Fruit fly (Drosophila melanogaster) whole organism, embryonic: Measurements from ENCODE around the gene CG7879.

Experiments used
- Antp ChIP-seq: fragments of 200-800 bp; sonication (Bioruptor generic); optimal IDR thresholded peaks from 3 replicates; lab custom pipeline; 2016; ENCODE audit warnings: missing biosample characterization, missing genetic modification characterization
- Bdp1 ChIP-seq: fragments of 200-800 bp; sonication (Bioruptor generic); optimal IDR thresholded peaks from 3 replicates; lab custom pipeline; 2016; ENCODE audit warnings: missing biosample characterization, missing genetic modification characterization
- CG10979 ChIP-seq: fragments of 200-800 bp; sonication (Bioruptor generic); optimal IDR thresholded peaks from 2 replicates; lab custom pipeline; 2018; ENCODE audit warnings: missing biosample characterization, mild to moderate bottlenecking, missing genetic modification characterization, moderate library complexity
- CG11504 ChIP-seq: fragments of 200-800 bp; sonication (Bioruptor generic); optimal IDR thresholded peaks from 3 replicates; lab custom pipeline; 2019; ENCODE audit warnings: missing biosample characterization, mild to moderate bottlenecking, missing genetic modification characterization, moderate library complexity
- CG11696 ChIP-seq: fragments of 200-800 bp; sonication (Bioruptor generic); IDR thresholded peaks from 2 replicates; pipeline ENCODE4 v1.3.6; 2022; ENCODE audit warnings: missing biosample characterization, missing genetic modification characterization
- CG12299 ChIP-seq: fragments of 200-800 bp; sonication (Bioruptor generic); optimal IDR thresholded peaks from 2 replicates; lab custom pipeline; 2018; ENCODE audit warnings: missing biosample characterization, mild to moderate bottlenecking, missing genetic modification characterization
- CG13775 ChIP-seq: fragments of 200-800 bp; sonication (Bioruptor generic); optimal IDR thresholded peaks from 3 replicates; lab custom pipeline; 2017; ENCODE audit warnings: missing biosample characterization, mild to moderate bottlenecking, missing genetic modification characterization
- CG15514 ChIP-seq: fragments of 200-800 bp; sonication (Bioruptor generic); optimal IDR thresholded peaks from 3 replicates; lab custom pipeline; 2017; ENCODE audit warnings: missing biosample characterization, missing genetic modification characterization, mild to moderate bottlenecking, moderate library complexity, missing genetic modification reagents
- CG1647 ChIP-seq: fragments of 200-800 bp; sonication (Bioruptor generic); optimal IDR thresholded peaks from 3 replicates; lab custom pipeline; 2016; ENCODE audit warnings: missing biosample characterization, missing genetic modification characterization
- CG16779 ChIP-seq: fragments of 200-800 bp; sonication (Bioruptor generic); IDR thresholded peaks from 2 replicates; pipeline ENCODE4 v1.3.6; 2022; ENCODE audit warnings: missing biosample characterization, missing genetic modification characterization
- CG16863 ChIP-seq: fragments of 200-800 bp; sonication (Bioruptor generic); optimal IDR thresholded peaks from 3 replicates; lab custom pipeline; 2016; ENCODE audit warnings: missing biosample characterization, missing genetic modification characterization
- CG18476 ChIP-seq: fragments of 200-800 bp; sonication (Bioruptor generic); optimal IDR thresholded peaks from 2 replicates; lab custom pipeline; 2016; ENCODE audit warnings: missing biosample characterization, mild to moderate bottlenecking, missing genetic modification characterization
- CG2712 ChIP-seq: fragments of 200-800 bp; optimal IDR thresholded peaks from 3 replicates; lab custom pipeline; 2019; ENCODE audit warnings: missing biosample characterization, mild to moderate bottlenecking, missing genetic modification characterization, moderate library complexity
- CG31365 ChIP-seq: fragments of 200-800 bp; sonication (Bioruptor generic); optimal IDR thresholded peaks from 2 replicates; lab custom pipeline; 2018; ENCODE audit warnings: missing biosample characterization, mild to moderate bottlenecking, missing genetic modification characterization
- CG32772 ChIP-seq: fragments of 200-800 bp; sonication (Bioruptor generic); IDR thresholded peaks from 2 replicates; pipeline ENCODE4 v1.3.6; 2022; ENCODE audit warnings: missing biosample characterization, missing genetic modification characterization
- CG3407 ChIP-seq: fragments of 200-800 bp; sonication (Bioruptor generic); optimal IDR thresholded peaks from 2 replicates; lab custom pipeline; 2018; ENCODE audit warnings: missing biosample characterization, mild to moderate bottlenecking, missing genetic modification characterization
- CG3847 ChIP-seq: fragments of 200-800 bp; sonication (Bioruptor generic); IDR thresholded peaks from 2 replicates; pipeline ENCODE4 v1.3.6; 2022; ENCODE audit warnings: missing biosample characterization, missing genetic modification characterization
- CG4617 ChIP-seq: fragments of 200-800 bp; sonication (Bioruptor generic); optimal IDR thresholded peaks from 3 replicates; lab custom pipeline; 2016; ENCODE audit warnings: missing biosample characterization, missing genetic modification characterization, borderline replicate concordance
- CG6254 ChIP-seq: fragments of 200-800 bp; sonication (Bioruptor generic); optimal IDR thresholded peaks from 3 replicates; lab custom pipeline; 2017; ENCODE audit warnings: mild to moderate bottlenecking, missing biosample characterization, missing genetic modification reagents, missing genetic modification characterization
- CG6272 ChIP-seq: fragments of 200-800 bp; sonication (Bioruptor generic); IDR thresholded peaks from 2 replicates; pipeline ENCODE4 v1.3.6; 2022; ENCODE audit warnings: missing biosample characterization, missing genetic modification characterization
- CG6689 ChIP-seq: fragments of 200-800 bp; sonication (Bioruptor generic); IDR thresholded peaks from 2 replicates; pipeline ENCODE4 v1.3.6; 2022; ENCODE audit warnings: missing biosample characterization, missing genetic modification characterization
- CG7357 ChIP-seq: fragments of 200-800 bp; sonication (Bioruptor generic); IDR thresholded peaks from 3 replicates; pipeline ENCODE4 v1.3.6; 2022; ENCODE audit warnings: missing biosample characterization, missing genetic modification characterization
- CG9932 ChIP-seq: fragments of 200-800 bp; sonication (Bioruptor generic); IDR thresholded peaks from 2 replicates; pipeline ENCODE4 v1.3.6; 2022; ENCODE audit warnings: missing biosample characterization, missing genetic modification characterization
- Dll ChIP-seq: fragments of 200-800 bp; sonication (Bioruptor generic); IDR thresholded peaks from 4 replicates; pipeline ENCODE4 v1.3.6; 2022; ENCODE audit warnings: missing biosample characterization, missing genetic modification characterization; ENCODE audit not compliant: partially characterized antibody
- E2f2 ChIP-seq: fragments of 200-800 bp; sonication (Bioruptor generic); IDR thresholded peaks from 2 replicates; pipeline ENCODE4 v1.3.6; 2022; ENCODE audit warnings: missing biosample characterization, missing genetic modification characterization
- MTF-1 ChIP-seq: fragments of 200-800 bp; sonication (Bioruptor generic); optimal IDR thresholded peaks from 2 replicates; lab custom pipeline; 2018; ENCODE audit warnings: missing biosample characterization, mild to moderate bottlenecking, missing genetic modification characterization, borderline replicate concordance
- Neu2 ChIP-seq: fragments of 200-800 bp; sonication (Bioruptor generic); optimal IDR thresholded peaks from 3 replicates; lab custom pipeline; 2016; ENCODE audit warnings: missing biosample characterization, missing genetic modification characterization, borderline replicate concordance
- Six4 ChIP-seq: fragments of 200-800 bp; sonication (Bioruptor generic); optimal IDR thresholded peaks from 2 replicates; lab custom pipeline; 2016; ENCODE audit warnings: missing biosample characterization, missing genetic modification characterization
- Sry-δ ChIP-seq: fragments of 200-800 bp; sonication (Bioruptor generic); optimal IDR thresholded peaks from 2 replicates; lab custom pipeline; 2016; ENCODE audit warnings: missing biosample characterization, missing genetic modification characterization
- ac ChIP-seq: fragments of 200-800 bp; sonication (Bioruptor generic); optimal IDR thresholded peaks from 3 replicates; lab custom pipeline; 2017; ENCODE audit warnings: missing biosample characterization, mild to moderate bottlenecking, missing genetic modification characterization
- ato ChIP-seq: fragments of 200-800 bp; sonication (Bioruptor generic); IDR thresholded peaks from 2 replicates; pipeline ENCODE4 v1.3.6; 2022; ENCODE audit warnings: missing biosample characterization, missing genetic modification characterization; ENCODE audit not compliant: partially characterized antibody
- dan ChIP-seq: fragments of 200-800 bp; sonication (Bioruptor generic); IDR thresholded peaks from 2 replicates; pipeline ENCODE4 v1.3.6; 2022; ENCODE audit warnings: missing biosample characterization, missing genetic modification characterization
- dmrt99B ChIP-seq: fragments of 200-800 bp; sonication (Bioruptor generic); optimal IDR thresholded peaks from 2 replicates; lab custom pipeline; 2018; ENCODE audit warnings: missing biosample characterization, mild to moderate bottlenecking, missing genetic modification characterization, moderate library complexity
- gt ChIP-seq: fragments of 200-800 bp; sonication (Bioruptor generic); IDR thresholded peaks from 2 replicates; pipeline ENCODE4 v1.3.6; 2022; ENCODE audit warnings: missing biosample characterization, missing genetic modification characterization
- jigr1 ChIP-seq: fragments of 200-800 bp; sonication (Bioruptor generic); IDR thresholded peaks from 3 replicates; pipeline ENCODE4 v1.3.6; 2022; ENCODE audit warnings: missing biosample characterization, missing genetic modification characterization
- kah ChIP-seq: fragments of 200-800 bp; sonication (Bioruptor generic); optimal IDR thresholded peaks from 2 replicates; lab custom pipeline; 2018; ENCODE audit warnings: missing biosample characterization, mild to moderate bottlenecking, missing genetic modification characterization
- luna ChIP-seq: fragments of 200-800 bp; sonication (Bioruptor generic); optimal IDR thresholded peaks from 2 replicates; lab custom pipeline; 2016; ENCODE audit warnings: missing biosample characterization, missing genetic modification characterization
- nerfin-1 ChIP-seq: fragments of 200-800 bp; sonication (Bioruptor generic); optimal IDR thresholded peaks from 3 replicates; lab custom pipeline; 2019; ENCODE audit warnings: missing biosample characterization, mild to moderate bottlenecking, missing genetic modification characterization, moderate library complexity
- pan ChIP-seq, 4 experiments: fragments of >200 bp in 3 of 4; fragments of 200-800 bp in 1 of 4; sonication (Bioruptor generic) in 1 of 4; optimal IDR thresholded peaks in 3 of 4; IDR thresholded peaks in 1 of 4; 2 replicates each; pipeline versions ENCODE4 v1.3.6 to Lab custom; 2017 to 2022; ENCODE audit warnings: missing biosample characterization in 2 of 4, missing genetic modification characterization in 2 of 4, mixed read lengths in 1 of 4
- prd ChIP-seq, 3 experiments: fragments of >200 bp in 2 of 3; fragments of 200-800 bp in 1 of 3; sonication (Bioruptor generic) in 1 of 3; optimal IDR thresholded peaks in 2 of 3; IDR thresholded peaks in 1 of 3; 2 replicates in 2 of 3; 3 replicates in 1 of 3; pipeline versions ENCODE4 v1.3.6 to Lab custom; 2017 to 2022; ENCODE audit warnings: missing biosample characterization in 1 of 3, missing genetic modification characterization in 1 of 3
- pum ChIP-seq: fragments of 200-800 bp; sonication (Bioruptor generic); optimal IDR thresholded peaks from 2 replicates; lab custom pipeline; 2016; ENCODE audit warnings: missing biosample characterization, missing genetic modification characterization
- ro ChIP-seq: fragments of 200-800 bp; sonication (Bioruptor generic); IDR thresholded peaks from 2 replicates; pipeline ENCODE4 v1.3.6; 2022; ENCODE audit warnings: missing biosample characterization, missing genetic modification characterization
- row ChIP-seq: fragments of 200-800 bp; sonication (Bioruptor generic); IDR thresholded peaks from 3 replicates; pipeline ENCODE4 v1.3.6; 2022; ENCODE audit warnings: missing biosample characterization, missing genetic modification characterization
- run ChIP-seq: fragments of 200-800 bp; sonication (Bioruptor generic); optimal IDR thresholded peaks from 3 replicates; lab custom pipeline; 2018; ENCODE audit warnings: missing biosample characterization, mild to moderate bottlenecking, missing genetic modification characterization
- seq ChIP-seq: fragments of 200-800 bp; sonication (Bioruptor generic); IDR thresholded peaks from 2 replicates; pipeline ENCODE4 v1.3.6; 2022; ENCODE audit warnings: missing biosample characterization, missing genetic modification characterization
- sna ChIP-seq: fragments of 200-800 bp; sonication (Bioruptor generic); IDR thresholded peaks from 2 replicates; pipeline ENCODE4 v1.3.6; 2022; ENCODE audit warnings: missing biosample characterization, missing genetic modification characterization; ENCODE audit not compliant: partially characterized antibody
- stc ChIP-seq: fragments of 200-800 bp; sonication (Bioruptor generic); IDR thresholded peaks from 2 replicates; pipeline ENCODE4 v1.3.6; 2022; ENCODE audit warnings: missing biosample characterization, missing genetic modification characterization
- ttk ChIP-seq: fragments of 200-800 bp; sonication (Bioruptor generic); IDR thresholded peaks from 2 replicates; pipeline ENCODE4 v2.1.2; 2022; ENCODE audit warnings: missing biosample characterization, missing genetic modification characterization
- yki ChIP-seq: fragments of >200 bp; optimal IDR thresholded peaks from 3 replicates; lab custom pipeline; 2018
- z ChIP-seq: fragments of 200-800 bp; sonication (Bioruptor generic); IDR thresholded peaks from 3 replicates; pipeline ENCODE4 v1.3.6; 2022; ENCODE audit warnings: missing biosample characterization, missing genetic modification characterization

The CG7879 gene

DNA sequence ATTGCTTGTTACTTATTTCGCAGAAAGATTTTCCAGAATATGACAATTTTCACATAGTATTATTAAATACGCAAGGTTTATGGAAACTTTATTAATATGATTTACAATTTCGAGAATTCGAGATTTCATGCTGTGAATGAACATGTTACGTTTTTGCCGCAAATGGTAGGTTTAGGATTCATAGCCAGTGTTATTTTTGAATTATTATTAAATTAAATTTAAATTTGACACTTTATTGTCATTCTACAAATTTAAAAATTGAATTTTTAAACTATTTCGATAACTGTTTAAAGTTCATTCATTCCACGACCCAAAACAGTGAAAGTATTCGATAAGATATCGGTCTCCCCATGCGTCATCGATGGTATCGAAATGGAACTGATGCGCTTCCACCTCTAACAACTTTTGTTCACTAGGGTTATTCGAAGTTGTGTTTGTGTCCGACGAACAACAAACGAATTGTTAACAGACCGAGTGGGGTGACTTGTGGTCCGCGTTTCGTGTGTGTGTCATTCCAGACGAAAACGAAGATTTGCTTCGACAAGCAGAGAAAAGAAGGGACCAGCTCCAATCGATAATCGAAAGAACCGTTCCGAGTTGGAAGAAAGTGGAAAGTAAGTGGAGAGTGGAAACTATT is 22.6 kb downstream of the CG7879 start, which contains the start of the genes CG32313 and Pcyt1 (continued):
- TF ChIP-seq Antp (GFP tag; lab: Kevin White, UChicago), result no peak
- no peak for TF ChIP-seq kah (GFP tag; lab: Kevin White, UChicago)
- TF ChIP-seq CG6272 (GFP tag; lab: Robert Waterston, UW), result no peak
- TF ChIP-seq CG16863 (GFP tag; lab: Kevin White, UChicago), result no peak
- no peak for TF ChIP-seq pan (optimal IDR thresholded peaks at IDR 0.05; lab: Kevin White, UChicago)
- peak in 1 of 2 experiments; percentile 24 for TF ChIP-seq pan (GFP tag; optimal IDR thresholded peaks at IDR 0.05 in 1 of 2, IDR thresholded peaks at IDR 0.05 in 1 of 2)
- TF ChIP-seq CG13775, result no peak
- 0 out of 2 replicates have a peak, but pooled peaks have one; percentile 10 for TF ChIP-seq CG3847
- no peak for TF ChIP-seq run (tag; lab: Kevin White, UChicago)
- peak; percentile 42; the same call in 2 of the 3 replicates for TF ChIP-seq row (GFP tag; lab: Robert Waterston, UW)
- no peak for TF ChIP-seq luna (GFP tag; lab: Kevin White, UChicago)
- TF ChIP-seq Dll (GFP tag; lab: Robert Waterston, UW), result peak; percentile 85
- TF ChIP-seq dmrt99B (tag; lab: Kevin White, UChicago), result no peak
- TF ChIP-seq CG11696, result no peak
- no peak for TF ChIP-seq Six4 (GFP tag; lab: Kevin White, UChicago)
- TF ChIP-seq Bdp1 (GFP tag; lab: Kevin White, UChicago), result no peak
- peak; percentile 68 for TF ChIP-seq CG4617 (GFP tag; lab: Kevin White, UChicago)
- no peak for TF ChIP-seq pum
- peak; percentile 11 for TF ChIP-seq CG10979
- TF ChIP-seq seq (GFP tag; lab: Robert Waterston, UW), result no peak
- TF ChIP-seq ro (GFP tag; lab: Robert Waterston, UW), result no peak
- TF ChIP-seq CG3407, result no peak
- TF ChIP-seq CG32772 (GFP tag; lab: Robert Waterston, UW), result no peak
- peak; percentile 83 for TF ChIP-seq ato (GFP tag; lab: Robert Waterston, UW)
- TF ChIP-seq ac (GFP tag; lab: Kevin White, UChicago), result no peak
- TF ChIP-seq ttk (GFP tag; lab: Robert Waterston, UW), result no peak
- TF ChIP-seq nerfin-1 (tag; lab: Kevin White, UChicago), result peak; percentile 92
- no peak for TF ChIP-seq z (GFP tag; lab: Robert Waterston, UW)
- peak; percentile 91 for TF ChIP-seq CG15514 (GFP tag; lab: Kevin White, UChicago)
- TF ChIP-seq E2f2 (GFP tag; lab: Robert Waterston, UW), result peak; percentile 81
- peak; percentile 96 for TF ChIP-seq Sry-δ (GFP tag; lab: Kevin White, UChicago)
- TF ChIP-seq dan, result no peak
- TF ChIP-seq CG9932 (GFP tag; lab: Robert Waterston, UW), result peak; percentile 59
- no peak for TF ChIP-seq CG18476 (GFP tag; lab: Kevin White, UChicago)
- no peak for TF ChIP-seq yki (lab: Kevin White, UChicago)
- TF ChIP-seq CG31365 (tag; lab: Kevin White, UChicago), result no peak
- TF ChIP-seq prd (optimal IDR thresholded peaks at IDR 0.05; lab: Kevin White, UChicago), result no peak
- no peak for TF ChIP-seq prd (GFP tag; IDR thresholded peaks at IDR 0.05; lab: Robert Waterston, UW)
- TF ChIP-seq CG12299 (tag; lab: Kevin White, UChicago), result no peak
- no peak for TF ChIP-seq CG6254 (GFP tag; lab: Kevin White, UChicago)
- TF ChIP-seq stc (GFP tag; lab: Robert Waterston, UW), result no peak; the same call in 1 of the 2 replicates
- no peak; the same call in 2 of the 3 replicates for TF ChIP-seq jigr1
- TF ChIP-seq CG16779 (GFP tag; lab: Robert Waterston, UW), result no peak
- no peak for TF ChIP-seq MTF-1 (GFP tag; lab: Kevin White, UChicago)
- TF ChIP-seq CG6689, result no peak
- TF ChIP-seq CG11504 (tag; lab: Kevin White, UChicago), result no peak
- no peak for TF ChIP-seq gt (GFP tag; lab: Robert Waterston, UW)
- no peak for TF ChIP-seq CG1647
- TF ChIP-seq Neu2 (GFP tag; lab: Kevin White, UChicago), result no peak
- peak; percentile 39 for TF ChIP-seq CG2712 (tag; lab: Kevin White, UChicago)
- TF ChIP-seq CG7357 (GFP tag; lab: Robert Waterston, UW), result no peak
- peak; percentile 82 for TF ChIP-seq sna (GFP tag; lab: Robert Waterston, UW)
